Fruit fly (Drosophila melanogaster) whole organism, embryonic: ENCODE data around the gene ArfGAP3.

ENCODE experiments used
- Aef1 ChIP-seq: fragments of 200-800 bp; sonication (Bioruptor generic); IDR thresholded peaks from 3 replicates; pipeline ENCODE4 v1.3.6; 2022; ENCODE audit warnings: missing biosample characterization, missing genetic modification characterization
- Antp ChIP-seq: fragments of 200-800 bp; sonication (Bioruptor generic); optimal IDR thresholded peaks from 3 replicates; lab custom pipeline; 2016; ENCODE audit warnings: missing biosample characterization, missing genetic modification characterization
- Atf3 ChIP-seq: fragments of 200-800 bp; sonication (Bioruptor generic); optimal IDR thresholded peaks from 3 replicates; lab custom pipeline; 2016; ENCODE audit warnings: missing biosample characterization, missing genetic modification characterization
- B-H2 ChIP-seq: fragments of 200-800 bp; sonication (Bioruptor generic); optimal IDR thresholded peaks from 2 replicates; lab custom pipeline; 2018; ENCODE audit warnings: missing biosample characterization, mild to moderate bottlenecking, missing genetic modification characterization
- C15 ChIP-seq: fragments of 200-800 bp; sonication (Bioruptor generic); IDR thresholded peaks from 3 replicates; pipeline ENCODE4 v1.3.6; 2022; ENCODE audit warnings: missing biosample characterization, missing genetic modification characterization
- CG10366 ChIP-seq: fragments of 200-800 bp; sonication (Bioruptor generic); IDR thresholded peaks from 2 replicates; pipeline ENCODE4 v1.3.6; 2022; ENCODE audit warnings: missing biosample characterization, missing genetic modification characterization
- CG11695 ChIP-seq: fragments of 200-800 bp; sonication (Bioruptor generic); IDR thresholded peaks from 3 replicates; pipeline ENCODE4 v1.3.6; 2022; ENCODE audit warnings: missing biosample characterization, missing genetic modification characterization
- CG12744 ChIP-seq: fragments of 200-800 bp; sonication (Bioruptor generic); optimal IDR thresholded peaks from 2 replicates; lab custom pipeline; 2016; ENCODE audit warnings: missing biosample characterization, missing genetic modification characterization
- CG13775 ChIP-seq: fragments of 200-800 bp; sonication (Bioruptor generic); optimal IDR thresholded peaks from 3 replicates; lab custom pipeline; 2017; ENCODE audit warnings: missing biosample characterization, mild to moderate bottlenecking, missing genetic modification characterization
- CG13894 ChIP-seq: fragments of 200-800 bp; sonication (Bioruptor generic); optimal IDR thresholded peaks from 3 replicates; lab custom pipeline; 2018; ENCODE audit warnings: missing biosample characterization, mild to moderate bottlenecking, missing genetic modification characterization, moderate library complexity
- CG14667 ChIP-seq: fragments of 200-800 bp; sonication (Bioruptor generic); IDR thresholded peaks from 2 replicates; pipeline ENCODE4 v1.3.6; 2022; ENCODE audit warnings: missing biosample characterization, missing genetic modification characterization
- CG15601 ChIP-seq: fragments of 200-800 bp; sonication (Bioruptor generic); optimal IDR thresholded peaks from 3 replicates; lab custom pipeline; 2019; ENCODE audit warnings: missing biosample characterization, mild to moderate bottlenecking, missing genetic modification characterization, moderate library complexity
- CG1832 ChIP-seq: fragments of 200-800 bp; sonication (Bioruptor generic); optimal IDR thresholded peaks from 2 replicates; lab custom pipeline; 2017; ENCODE audit warnings: missing biosample characterization, mild to moderate bottlenecking, missing genetic modification characterization, inconsistent platforms
- CG33557 ChIP-seq: fragments of 200-800 bp; sonication (Bioruptor generic); optimal IDR thresholded peaks from 2 replicates; lab custom pipeline; 2019; ENCODE audit warnings: missing biosample characterization, mild to moderate bottlenecking, missing genetic modification characterization, moderate library complexity
- CG4328 ChIP-seq: fragments of 200-800 bp; sonication (Bioruptor generic); optimal IDR thresholded peaks from 3 replicates; lab custom pipeline; 2017; ENCODE audit warnings: missing biosample characterization, missing genetic modification reagents, missing genetic modification characterization
- CG6254 ChIP-seq: fragments of 200-800 bp; sonication (Bioruptor generic); optimal IDR thresholded peaks from 3 replicates; lab custom pipeline; 2017; ENCODE audit warnings: mild to moderate bottlenecking, missing biosample characterization, missing genetic modification reagents, missing genetic modification characterization
- CG6765 ChIP-seq: fragments of 200-800 bp; sonication (Bioruptor generic); optimal IDR thresholded peaks from 3 replicates; lab custom pipeline; 2017; ENCODE audit warnings: missing biosample characterization, mild to moderate bottlenecking, missing genetic modification characterization
- CG9876 ChIP-seq: fragments of 200-800 bp; sonication (Bioruptor generic); optimal IDR thresholded peaks from 2 replicates; lab custom pipeline; 2016; ENCODE audit warnings: missing biosample characterization, missing genetic modification characterization
- CTCF ChIP-seq: fragments of 200-800 bp; sonication (Bioruptor generic); optimal IDR thresholded peaks from 2 replicates; lab custom pipeline; 2017; ENCODE audit warnings: missing biosample characterization, mild to moderate bottlenecking, missing genetic modification characterization, moderate library complexity
- HmgD ChIP-seq: fragments of 200-800 bp; sonication (Bioruptor generic); optimal IDR thresholded peaks from 3 replicates; lab custom pipeline; 2016; ENCODE audit warnings: missing biosample characterization, missing genetic modification characterization
- Hmr ChIP-seq: fragments of 200-800 bp; sonication (Bioruptor generic); optimal IDR thresholded peaks from 3 replicates; lab custom pipeline; 2017; ENCODE audit warnings: mild to moderate bottlenecking, missing biosample characterization, missing genetic modification reagents, missing genetic modification characterization
- Jarid2 ChIP-seq: fragments of 200-800 bp; sonication (Bioruptor generic); optimal IDR thresholded peaks from 3 replicates; lab custom pipeline; 2017; ENCODE audit warnings: mild to moderate bottlenecking, missing biosample characterization, missing genetic modification reagents, missing genetic modification characterization
- Side ChIP-seq: fragments of 200-800 bp; sonication (Bioruptor generic); optimal IDR thresholded peaks from 2 replicates; lab custom pipeline; 2016; ENCODE audit warnings: missing biosample characterization, missing genetic modification characterization
- Sox102F ChIP-seq: fragments of 200-800 bp; sonication (Bioruptor generic); optimal IDR thresholded peaks from 2 replicates; lab custom pipeline; 2018; ENCODE audit warnings: missing biosample characterization, mild to moderate bottlenecking, missing genetic modification characterization, moderate library complexity
- ap ChIP-seq: fragments of 200-800 bp; sonication (Bioruptor generic); IDR thresholded peaks from 2 replicates; pipeline ENCODE4 v1.3.6; 2022; ENCODE audit warnings: missing biosample characterization, missing genetic modification characterization
- bsh ChIP-seq, 2 experiments: fragments of 200-800 bp; sonication (Bioruptor generic); optimal IDR thresholded peaks; 2 replicates each; lab custom pipeline; 2017 to 2018; ENCODE audit warnings: mild to moderate bottlenecking in 2 of 2, missing biosample characterization in 2 of 2, missing genetic modification characterization in 2 of 2, moderate library complexity in 1 of 2
- btn ChIP-seq: fragments of 200-800 bp; sonication (Bioruptor generic); optimal IDR thresholded peaks from 2 replicates; lab custom pipeline; 2016; ENCODE audit warnings: missing biosample characterization, missing genetic modification characterization
- chm ChIP-seq: fragments of 200-800 bp; sonication (Bioruptor generic); IDR thresholded peaks from 2 replicates; pipeline ENCODE4 v1.3.6; 2022; ENCODE audit warnings: missing biosample characterization, missing genetic modification characterization
- corto ChIP-seq: fragments of 200-800 bp; sonication (Bioruptor generic); optimal IDR thresholded peaks from 2 replicates; lab custom pipeline; 2016; ENCODE audit warnings: missing biosample characterization, mild to moderate bottlenecking, missing genetic modification characterization, moderate library complexity
- croc ChIP-seq: fragments of 200-800 bp; sonication (Bioruptor generic); conservative IDR thresholded peaks from 3 replicates; pipeline ENCODE4 v1.3.6; 2022; ENCODE audit warnings: missing biosample characterization, missing genetic modification characterization
- danr ChIP-seq: fragments of 200-800 bp; sonication (Bioruptor generic); IDR thresholded peaks from 2 replicates; pipeline ENCODE4 v1.3.6; 2022; ENCODE audit warnings: missing biosample characterization, missing genetic modification characterization
- emc ChIP-seq: fragments of 200-800 bp; sonication (Bioruptor generic); optimal IDR thresholded peaks from 2 replicates; lab custom pipeline; 2016; ENCODE audit warnings: missing biosample characterization, missing genetic modification characterization
- ems ChIP-seq: fragments of 200-800 bp; sonication (Bioruptor generic); optimal IDR thresholded peaks from 3 replicates; lab custom pipeline; 2016; ENCODE audit warnings: missing biosample characterization, missing genetic modification characterization
- exex ChIP-seq: fragments of 200-800 bp; sonication (Bioruptor generic); optimal IDR thresholded peaks from 4 replicates; lab custom pipeline; 2018; ENCODE audit warnings: missing biosample characterization, mild to moderate bottlenecking, missing genetic modification characterization, moderate library complexity
- gce ChIP-seq: fragments of 200-800 bp; sonication (Bioruptor generic); IDR thresholded peaks from 3 replicates; pipeline ENCODE4 v1.3.6; 2022; ENCODE audit warnings: missing biosample characterization, missing genetic modification characterization
- gsb-n ChIP-seq: fragments of 200-800 bp; sonication (Bioruptor generic); optimal IDR thresholded peaks from 3 replicates; lab custom pipeline; 2018; ENCODE audit warnings: missing biosample characterization, mild to moderate bottlenecking, missing genetic modification characterization
- her ChIP-seq: fragments of 200-800 bp; sonication (Bioruptor generic); optimal IDR thresholded peaks from 2 replicates; lab custom pipeline; 2016; ENCODE audit warnings: missing biosample characterization, missing genetic modification characterization
- nerfin-2 ChIP-seq: fragments of 200-800 bp; sonication (Bioruptor generic); IDR thresholded peaks from 2 replicates; pipeline ENCODE4 v1.3.6; 2022; ENCODE audit warnings: missing biosample characterization, missing genetic modification characterization; ENCODE audit not compliant: partially characterized antibody
- nom ChIP-seq: fragments of 200-800 bp; sonication (Bioruptor generic); optimal IDR thresholded peaks from 2 replicates; lab custom pipeline; 2017; ENCODE audit warnings: missing biosample characterization, missing genetic modification characterization, mild to moderate bottlenecking, moderate library complexity, missing genetic modification reagents
- otp ChIP-seq: fragments of 200-800 bp; sonication (Bioruptor generic); IDR thresholded peaks from 3 replicates; pipeline ENCODE4, ENCODE4 v1.3.6; 2022; ENCODE audit warnings: missing biosample characterization, missing genetic modification characterization
- pb ChIP-seq: fragments of 200-800 bp; sonication (Bioruptor generic); optimal IDR thresholded peaks from 3 replicates; lab custom pipeline; 2016; ENCODE audit warnings: missing biosample characterization, missing genetic modification characterization
- repo ChIP-seq: fragments of 200-800 bp; sonication (Bioruptor generic); optimal IDR thresholded peaks from 2 replicates; lab custom pipeline; 2016; ENCODE audit warnings: missing biosample characterization, missing genetic modification characterization
- ro ChIP-seq: fragments of 200-800 bp; sonication (Bioruptor generic); IDR thresholded peaks from 2 replicates; pipeline ENCODE4 v1.3.6; 2022; ENCODE audit warnings: missing biosample characterization, missing genetic modification characterization
- run ChIP-seq: fragments of 200-800 bp; sonication (Bioruptor generic); optimal IDR thresholded peaks from 3 replicates; lab custom pipeline; 2018; ENCODE audit warnings: missing biosample characterization, mild to moderate bottlenecking, missing genetic modification characterization
- sens ChIP-seq: fragments of 200-800 bp; sonication (Bioruptor generic); peaks from one replicate; lab custom pipeline; 2016; ENCODE audit warnings: missing biosample characterization, missing genetic modification characterization
- shn ChIP-seq: fragments of 200-800 bp; sonication (Bioruptor generic); optimal IDR thresholded peaks from 3 replicates; lab custom pipeline; 2016; ENCODE audit warnings: missing biosample characterization, missing genetic modification characterization
- slou ChIP-seq: fragments of 200-800 bp; sonication (Bioruptor generic); optimal IDR thresholded peaks from 3 replicates; lab custom pipeline; 2016; ENCODE audit warnings: missing biosample characterization, missing genetic modification characterization
- sug ChIP-seq: fragments of 200-800 bp; optimal IDR thresholded peaks from 2 replicates; lab custom pipeline; 2019; ENCODE audit warnings: missing biosample characterization, mild to moderate bottlenecking, missing genetic modification characterization, moderate library complexity
- tup ChIP-seq: fragments of 200-800 bp; sonication (Bioruptor generic); optimal IDR thresholded peaks from 2 replicates; lab custom pipeline; 2016; ENCODE audit warnings: missing biosample characterization, mild to moderate bottlenecking, missing genetic modification characterization, moderate library complexity
- z ChIP-seq: fragments of 200-800 bp; sonication (Bioruptor generic); IDR thresholded peaks from 3 replicates; pipeline ENCODE4 v1.3.6; 2022; ENCODE audit warnings: missing biosample characterization, missing genetic modification characterization

The ArfGAP3 gene

dm6 chr3L:22741389-22742120 lies 24.2 kb upstream of the ArfGAP3 start, which contains the start of gene CG7369 (continued):
- TF ChIP-seq B-H2 (GFP tag; lab: Kevin White, UChicago) (peak; percentile 85), Hmr (GFP tag; lab: Kevin White, UChicago) (peak; percentile 91), HmgD (GFP tag; lab: Kevin White, UChicago) (no peak), ap (GFP tag; lab: Robert Waterston, UW) (peak; percentile 47), CG15601 (peak; percentile 71), CG12744 (GFP tag; lab: Kevin White, UChicago) (peak; percentile 26), otp (peak; percentile 68; the same call in 1 of the 3 replicates), CG33557 (GFP tag; lab: Kevin White, UChicago) (peak; percentile 73), CG11695 (GFP tag; lab: Robert Waterston, UW) (peak; percentile 75), tup (peak; percentile 83), nerfin-2 (GFP tag; lab: Robert Waterston, UW) (peak; percentile 59), bsh (GFP tag; optimal IDR thresholded peaks at IDR 0.05; lab: Kevin White, UChicago) (peak; percentile 32 to 54), CG9876 (GFP tag; lab: Kevin White, UChicago) (peak; percentile 67), btn (GFP tag; lab: Kevin White, UChicago) (no peak), her (GFP tag; lab: Kevin White, UChicago) (peak; percentile 80), z (GFP tag; lab: Robert Waterston, UW) (no peak), shn (peak; percentile 69), exex (tag; lab: Kevin White, UChicago) (peak; percentile 29), CG4328 (GFP tag; lab: Kevin White, UChicago) (peak; percentile 82), CG14667 (GFP tag; lab: Robert Waterston, UW) (peak; percentile 65; the same call in 1 of the 2 replicates), chm (GFP tag; lab: Robert Waterston, UW) (peak; percentile 84), Atf3 (GFP tag; lab: Kevin White, UChicago) (peak; percentile 72), sug (peak; percentile 88), CG6254 (peak; percentile 45), C15 (GFP tag; lab: Robert Waterston, UW) (no peak), emc (peak; percentile 14), CTCF (peak; percentile 10), CG1832 (GFP tag; lab: Kevin White, UChicago) (no peak), danr (peak; percentile 24; the same call in 1 of the 2 replicates), CG10366 (GFP tag; lab: Robert Waterston, UW) (peak; percentile 75), croc (GFP tag; lab: Robert Waterston, UW) (peak; percentile 67), CG13775 (peak; percentile 92), ro (GFP tag; lab: Robert Waterston, UW) (peak; percentile 45; the same call in 1 of the 2 replicates), gce (no peak), gsb-n (tag; lab: Kevin White, UChicago) (peak; percentile 82), nom (GFP tag; lab: Kevin White, UChicago) (peak; percentile 39), CG13894 (tag; lab: Kevin White, UChicago) (peak; percentile 81), Antp (GFP tag; lab: Kevin White, UChicago) (peak; percentile 85), repo (GFP tag; lab: Kevin White, UChicago) (peak; percentile 60), ems (GFP tag; lab: Kevin White, UChicago) (peak; percentile 57), CG6765 (GFP tag; lab: Kevin White, UChicago) (peak; percentile 51), Side (GFP tag; lab: Kevin White, UChicago) (peak; percentile 81), Jarid2 (GFP tag; lab: Kevin White, UChicago) (peak; percentile 55), pb (GFP tag; lab: Kevin White, UChicago) (peak; percentile 54), Aef1 (GFP tag; lab: Robert Waterston, UW) (peak; percentile 78), sens (GFP tag; lab: Kevin White, UChicago) (peak; percentile 96), corto (peak; percentile 92), run (peak; percentile 28), Sox102F (GFP tag; lab: Kevin White, UChicago) (peak; percentile 71), slou (GFP tag; lab: Kevin White, UChicago) (peak; percentile 76)
